Worm (Caenorhabditis elegans) whole organism, L1 larva: ENCODE results near the gene irld-65.

Experiments
- aha-1 ChIP-seq: fragments of 150-350 bp; optimal IDR thresholded peaks from 2 replicates; lab custom pipeline; 2014; ENCODE audit warnings: missing biosample characterization, missing genetic modification characterization
- ceh-63 ChIP-seq: fragments of 200-800 bp; sonication (Bioruptor generic); optimal IDR thresholded peaks from 2 replicates; lab custom pipeline; 2018; ENCODE audit warnings: mild to moderate bottlenecking, missing genetic modification characterization, missing compliant biosample characterization
- ceh-82 ChIP-seq, 3 experiments: fragments of 150-350 bp in 1 of 3; sonication (generic microtip) in 2 of 3; optimal IDR thresholded peaks; 2 replicates each; lab custom pipeline; 2014 to 2017; ENCODE audit warnings: missing biosample characterization in 3 of 3, missing genetic modification characterization in 3 of 3
- hlh-4 ChIP-seq: sonication (generic microtip); optimal IDR thresholded peaks from 2 replicates; lab custom pipeline; 2016; ENCODE audit warnings: mild to moderate bottlenecking, missing genetic modification characterization, missing compliant biosample characterization
- lin-13 ChIP-seq: fragments of 150-350 bp; optimal IDR thresholded peaks from 2 replicates; lab custom pipeline; 2014; ENCODE audit warnings: missing biosample characterization, missing genetic modification reagents, missing genetic modification characterization
- lin-39 ChIP-seq: fragments of 150-350 bp; optimal IDR thresholded peaks from 2 replicates; lab custom pipeline; 2014; ENCODE audit warnings: missing biosample characterization, missing genetic modification reagents, missing genetic modification characterization
- nhr-77 ChIP-seq: fragments of 150-350 bp; optimal IDR thresholded peaks from 2 replicates; lab custom pipeline; 2014; ENCODE audit warnings: missing biosample characterization, missing genetic modification characterization
- nhr-84 ChIP-seq: sonication (generic microtip); optimal IDR thresholded peaks from 2 replicates; lab custom pipeline; 2017; ENCODE audit warnings: missing biosample characterization, missing genetic modification characterization

- no peak for TF ChIP-seq aha-1 (tag; lab: Kevin White, UChicago)
- no peak for TF ChIP-seq nhr-77 (tag; lab: Kevin White, UChicago)
- no peak for TF ChIP-seq hlh-4 (tag; lab: Kevin White, UChicago)
- TF ChIP-seq nhr-84 (tag; lab: Kevin White, UChicago) = no peak
- TF ChIP-seq ceh-82 (tag; optimal IDR thresholded peaks at IDR 0.05; lab: Kevin White, UChicago) = no peak
- TF ChIP-seq lin-39 (tag; lab: Kevin White, UChicago) = no peak
- TF ChIP-seq lin-13 (GFP tag; lab: Kevin White, UChicago) = no peak
- TF ChIP-seq ceh-63 (GFP tag; lab: Kevin White, UChicago) = no peak
These were observed 37.5 kb downstream of the irld-65 start, which contains the start of gene ubc-26 for ce11 chrII:2900248-2900647.
